Worm (Caenorhabditis elegans) whole organism, L2 larva: ENCODE measurements around the gene C46G7.1.

Experiments used
- blmp-1 ChIP-seq: sonication (generic microtip); optimal IDR thresholded peaks from 2 replicates; lab custom pipeline; 2017; ENCODE audit warnings: missing genetic modification characterization, mild to moderate bottlenecking, missing compliant biosample characterization, antibody characterized with exemption, moderate library complexity; ENCODE audit not compliant: insufficient read depth
- ceh-82 ChIP-seq: fragments of 150-350 bp; optimal IDR thresholded peaks from 2 replicates; lab custom pipeline; 2014; ENCODE audit warnings: missing biosample characterization, missing genetic modification characterization
- elt-1 ChIP-seq: fragments of 150-350 bp; optimal IDR thresholded peaks from 2 replicates; lab custom pipeline; 2014; ENCODE audit warnings: missing biosample characterization, missing genetic modification characterization
- lsy-2 ChIP-seq, 2 experiments: fragments of 150-350 bp in 1 of 2; sonication (generic microtip) in 1 of 2; optimal IDR thresholded peaks; 2 replicates each; lab custom pipeline; 2014 to 2017; ENCODE audit warnings: missing biosample characterization in 2 of 2, missing genetic modification characterization in 2 of 2
- mdl-1 ChIP-seq, 2 experiments: fragments of 150-350 bp in 1 of 2; sonication (generic microtip) in 1 of 2; optimal IDR thresholded peaks; 2 replicates each; lab custom pipeline; 2017; ENCODE audit warnings: missing biosample characterization in 2 of 2, missing genetic modification characterization in 2 of 2
- nhr-10 ChIP-seq: sonication (generic microtip); optimal IDR thresholded peaks from 2 replicates; lab custom pipeline; 2017; ENCODE audit warnings: missing biosample characterization, missing genetic modification characterization
- nhr-12 ChIP-seq: fragments of 150-350 bp; optimal IDR thresholded peaks from 2 replicates; lab custom pipeline; 2014; ENCODE audit warnings: missing biosample characterization, missing genetic modification characterization
- nhr-23 ChIP-seq: fragments of 150-350 bp; optimal IDR thresholded peaks from 2 replicates; lab custom pipeline; 2014; ENCODE audit warnings: missing biosample characterization, missing genetic modification reagents, missing genetic modification characterization
- nhr-77 ChIP-seq: fragments of 150-350 bp; optimal IDR thresholded peaks from 2 replicates; lab custom pipeline; 2014; ENCODE audit warnings: missing biosample characterization, missing genetic modification characterization
- unc-55 ChIP-seq: fragments of 150-350 bp; sonication (generic microtip); optimal IDR thresholded peaks from 3 replicates; lab custom pipeline; 2014; ENCODE audit warnings: missing biosample characterization, missing genetic modification reagents, missing genetic modification characterization
- zag-1 ChIP-seq: fragments of 150-350 bp; optimal IDR thresholded peaks from 2 replicates; lab custom pipeline; 2014; ENCODE audit warnings: missing biosample characterization, missing genetic modification characterization
- ztf-1 ChIP-seq: fragments of 200-800 bp; sonication (Bioruptor generic); conservative IDR thresholded peaks from 2 replicates; pipeline ENCODE4 v1.3.6; 2022; ENCODE audit warnings: missing genetic modification characterization, missing compliant biosample characterization
- ztf-11 ChIP-seq: sonication (generic microtip); optimal IDR thresholded peaks from 2 replicates; lab custom pipeline; 2017; ENCODE audit warnings: missing biosample characterization, missing genetic modification characterization
- ztf-4 ChIP-seq: fragments of 150-350 bp; optimal IDR thresholded peaks from 2 replicates; lab custom pipeline; 2014; ENCODE audit warnings: missing biosample characterization, missing genetic modification characterization

- TF ChIP-seq ztf-11 (tag; lab: Kevin White, UChicago): no peak
- TF ChIP-seq ceh-82 (tag; lab: Kevin White, UChicago): no peak
- TF ChIP-seq blmp-1 (tag; lab: Kevin White, UChicago): no peak
- no peak for TF ChIP-seq nhr-23
- TF ChIP-seq zag-1 (tag; lab: Kevin White, UChicago): no peak
- no peak for TF ChIP-seq nhr-10 (tag; lab: Kevin White, UChicago)
- no peak for TF ChIP-seq mdl-1 (tag; optimal IDR thresholded peaks at IDR 0.05; lab: Kevin White, UChicago)
- no peak for TF ChIP-seq lsy-2 (tag; optimal IDR thresholded peaks at IDR 0.05; lab: Kevin White, UChicago)
- TF ChIP-seq nhr-12 (tag; lab: Kevin White, UChicago): no peak
- TF ChIP-seq ztf-1 (GFP tag; lab: Robert Waterston, UW): no peak
- no peak for TF ChIP-seq unc-55 (GFP tag; lab: Kevin White, UChicago)
- no peak for TF ChIP-seq elt-1 (tag; lab: Kevin White, UChicago)
- no peak for TF ChIP-seq nhr-77 (tag; lab: Kevin White, UChicago)
- no peak for TF ChIP-seq ztf-4 (tag; lab: Kevin White, UChicago)
Measured at ce11 chrIV:6062078-6062477, 44.3 kb downstream of the C46G7.1 start.
